Worm (Caenorhabditis elegans): Measurements from ENCODE around the gene jkk-1.

The jkk-1 gene

ce11 chrX:5319214-5319838 is 48.9 kb upstream of the jkk-1 start (continued):
- TF ChIP-seq fax-1 (tag; optimal IDR thresholded peaks at IDR 0.05), result peak; percentile 60
- peak; percentile 68 for TF ChIP-seq T23F11.4 (GFP tag; optimal IDR thresholded peaks at IDR 0.05)
- peak; percentile 18 for TF ChIP-seq ahr-1 (tag; optimal IDR thresholded peaks at IDR 0.05)
- TF ChIP-seq ama-1 (optimal IDR thresholded peaks at IDR 0.05), result no peak
- no peak for TF ChIP-seq pha-4 (tag; optimal IDR thresholded peaks at IDR 0.05)
- no peak for TF ChIP-seq pag-3 (tag; optimal IDR thresholded peaks at IDR 0.05; ENCODE audit: borderline replicate concordance)
- TF ChIP-seq pat-9 (tag; optimal IDR thresholded peaks at IDR 0.05), result peak; percentile 46
- TF ChIP-seq fkh-10 (GFP tag; optimal IDR thresholded peaks at IDR 0.05), result no peak
- TF ChIP-seq hlh-6 (tag; optimal IDR thresholded peaks at IDR 0.05), result peak; percentile 84
- TF ChIP-seq nhr-232 (tag; optimal IDR thresholded peaks at IDR 0.05), result peak; percentile 70
- TF ChIP-seq hlh-8 (tag; optimal IDR thresholded peaks at IDR 0.05), result no peak
- TF ChIP-seq ceh-6 (GFP tag; optimal IDR thresholded peaks at IDR 0.05), result peak; percentile 77
- TF ChIP-seq Y22D7AL.16 (tag; optimal IDR thresholded peaks at IDR 0.05), result peak; percentile 69
- TF ChIP-seq ceh-34 (tag; optimal IDR thresholded peaks at IDR 0.05), result peak; percentile 55
- TF ChIP-seq tbx-2 (tag; optimal IDR thresholded peaks at IDR 0.05), result peak; percentile 39
- TF ChIP-seq pros-1 (tag; optimal IDR thresholded peaks at IDR 0.05), result no peak
- peak; percentile 58 for TF ChIP-seq K02D7.2 (tag; optimal IDR thresholded peaks at IDR 0.05)
- TF ChIP-seq hlh-30 (tag; optimal IDR thresholded peaks at IDR 0.05; ENCODE audit: insufficient read depth), result no peak
- peak; percentile 80 for TF ChIP-seq sdc-2 (tag; optimal IDR thresholded peaks at IDR 0.05)
- no peak for TF ChIP-seq tbx-7 (tag; optimal IDR thresholded peaks at IDR 0.05)
- peak; percentile 60 for TF ChIP-seq ceh-31 (tag; optimal IDR thresholded peaks at IDR 0.05)
- TF ChIP-seq ceh-48 (tag; optimal IDR thresholded peaks at IDR 0.05), result peak; percentile 60
- peak; percentile 58 for TF ChIP-seq lin-11 (tag; optimal IDR thresholded peaks at IDR 0.05)
- peak; percentile 59 for TF ChIP-seq nfya-1 (tag; optimal IDR thresholded peaks at IDR 0.05)
- TF ChIP-seq hlh-15 (tag; optimal IDR thresholded peaks at IDR 0.05), result peak; percentile 41
- peak; percentile 56; the same call in 1 of the 2 replicates for TF ChIP-seq ceh-45 (GFP tag; IDR thresholded peaks at IDR 0.05)
- peak; percentile 75 for TF ChIP-seq hlh-13 (GFP tag; optimal IDR thresholded peaks at IDR 0.05)
- peak; percentile 67 for TF ChIP-seq sox-4 (tag; optimal IDR thresholded peaks at IDR 0.05)
- TF ChIP-seq ceh-30 (tag; optimal IDR thresholded peaks at IDR 0.05), result peak; percentile 45

ce11 chrX:5321563-5321962 is 46.7 kb upstream of the jkk-1 start:
- TF ChIP-seq unc-42 (tag; optimal IDR thresholded peaks at IDR 0.05), result peak; percentile 68
- TF ChIP-seq nfya-1 (tag; optimal IDR thresholded peaks at IDR 0.05), result no peak

ce11 chrX:5323287-5323686 is 45.0 kb upstream of the jkk-1 start, which contains the start of gene sto-2:
TSS of gene sto-2 (minus strand) at chrX:5323387.
- no peak for TF ChIP-seq zip-5 (tag; optimal IDR thresholded peaks at IDR 0.05)
- TF ChIP-seq fkh-10 (GFP tag; optimal IDR thresholded peaks at IDR 0.05), result no peak
- no peak for TF ChIP-seq eyg-1 (tag; optimal IDR thresholded peaks at IDR 0.05)
- TF ChIP-seq hlh-30 (tag; optimal IDR thresholded peaks at IDR 0.05; ENCODE audit: insufficient read depth), result no peak
- no peak for TF ChIP-seq K09A11.1 (tag; optimal IDR thresholded peaks at IDR 0.05; ENCODE audit: insufficient read depth)
- TF ChIP-seq unc-3 (GFP tag; conservative IDR thresholded peaks at IDR 0.05), result no peak
- no peak for TF ChIP-seq unc-3 (tag; optimal IDR thresholded peaks at IDR 0.05)
- no peak for TF ChIP-seq pat-9 (tag; optimal IDR thresholded peaks at IDR 0.05)

- no peak for TF ChIP-seq pha-4 (tag; optimal IDR thresholded peaks at IDR 0.05)
- TF ChIP-seq pax-1 (tag; optimal IDR thresholded peaks at IDR 0.05), result no peak
- TF ChIP-seq syd-9 (tag; optimal IDR thresholded peaks at IDR 0.05), result no peak
- no peak for TF ChIP-seq nhr-232 (tag; optimal IDR thresholded peaks at IDR 0.05)
- no peak for TF ChIP-seq pag-3 (tag; optimal IDR thresholded peaks at IDR 0.05; ENCODE audit: borderline replicate concordance)
- no peak for TF ChIP-seq madf-2 (tag; optimal IDR thresholded peaks at IDR 0.05)
- TF ChIP-seq ceh-9 (tag; optimal IDR thresholded peaks at IDR 0.05), result no peak
- no peak for TF ChIP-seq ceh-6 (GFP tag; optimal IDR thresholded peaks at IDR 0.05)
- no peak for TF ChIP-seq tbx-7 (tag; optimal IDR thresholded peaks at IDR 0.05)
- no peak for TF ChIP-seq mec-3 (tag; optimal IDR thresholded peaks at IDR 0.05; ENCODE audit: borderline replicate concordance)
- TF ChIP-seq npax-4 (tag; optimal IDR thresholded peaks at IDR 0.05), result no peak
- TF ChIP-seq sdc-2 (tag; optimal IDR thresholded peaks at IDR 0.05), result no peak
- TF ChIP-seq nhr-11 (tag; optimal IDR thresholded peaks at IDR 0.05), result no peak
- no peak for TF ChIP-seq nfya-1 (tag; optimal IDR thresholded peaks at IDR 0.05)
- TF ChIP-seq unc-3 (GFP tag; conservative IDR thresholded peaks at IDR 0.05), result no peak
- TF ChIP-seq unc-3 (tag; optimal IDR thresholded peaks at IDR 0.05), result no peak
- TF ChIP-seq dve-1 (tag; optimal IDR thresholded peaks at IDR 0.05), result no peak
- TF ChIP-seq che-1 (tag; optimal IDR thresholded peaks at IDR 0.05), result no peak
Measured at ce11 chrX:5329236-5329635, 39.0 kb upstream of the jkk-1 start, which contains the start of gene C26B9.5. TSS of gene C26B9.5 (plus strand) at chrX:5329479.
